Fruit fly (Drosophila melanogaster) whole organism, embryonic: Measurements from ENCODE around the gene jet.

Experiments used
- Atf6 ChIP-seq: fragments of 200-800 bp; sonication (Bioruptor generic); IDR thresholded peaks from 2 replicates; pipeline ENCODE4 v1.3.6; 2022; ENCODE audit warnings: missing biosample characterization, missing genetic modification characterization
- B-H2 ChIP-seq: fragments of 200-800 bp; sonication (Bioruptor generic); optimal IDR thresholded peaks from 2 replicates; lab custom pipeline; 2018; ENCODE audit warnings: missing biosample characterization, mild to moderate bottlenecking, missing genetic modification characterization
- BEAF-32 ChIP-seq: fragments of 200-800 bp; sonication (Bioruptor generic); optimal IDR thresholded peaks from 3 replicates; lab custom pipeline; 2017; ENCODE audit warnings: missing biosample characterization, missing genetic modification characterization, mild to moderate bottlenecking, moderate library complexity, missing genetic modification reagents
- Bdp1 ChIP-seq: fragments of 200-800 bp; sonication (Bioruptor generic); optimal IDR thresholded peaks from 3 replicates; lab custom pipeline; 2016; ENCODE audit warnings: missing biosample characterization, missing genetic modification characterization
- CG10274 ChIP-seq: fragments of 200-800 bp; sonication (Bioruptor generic); optimal IDR thresholded peaks from 3 replicates; lab custom pipeline; 2017; ENCODE audit warnings: missing biosample characterization, mild to moderate bottlenecking, missing genetic modification characterization
- CG11456 ChIP-seq: fragments of 200-800 bp; sonication (Bioruptor generic); IDR thresholded peaks from 3 replicates; pipeline ENCODE4 v1.3.6; 2022; ENCODE audit warnings: missing biosample characterization, missing genetic modification characterization
- CG12236 ChIP-seq: fragments of 200-800 bp; sonication (Bioruptor generic); optimal IDR thresholded peaks from 2 replicates; lab custom pipeline; 2016; ENCODE audit warnings: missing biosample characterization, missing genetic modification characterization
- CG12659 ChIP-seq: fragments of 200-800 bp; sonication (Bioruptor generic); optimal IDR thresholded peaks from 3 replicates; lab custom pipeline; 2017; ENCODE audit warnings: mild to moderate bottlenecking, missing biosample characterization, missing genetic modification reagents, missing genetic modification characterization
- CG13775 ChIP-seq: fragments of 200-800 bp; sonication (Bioruptor generic); optimal IDR thresholded peaks from 3 replicates; lab custom pipeline; 2017; ENCODE audit warnings: missing biosample characterization, mild to moderate bottlenecking, missing genetic modification characterization
- CG14860 ChIP-seq: fragments of 200-800 bp; sonication (Bioruptor generic); IDR thresholded peaks from 3 replicates; pipeline ENCODE4 v1.3.6; 2022; ENCODE audit warnings: missing biosample characterization, missing genetic modification characterization; ENCODE audit not compliant: partially characterized antibody
- CG15479 ChIP-seq: fragments of 200-800 bp; sonication (Bioruptor generic); optimal IDR thresholded peaks from 3 replicates; lab custom pipeline; 2019; ENCODE audit warnings: missing biosample characterization, mild to moderate bottlenecking, missing genetic modification characterization, moderate library complexity
- CG15696 ChIP-seq: fragments of 200-800 bp; sonication (Bioruptor generic); optimal IDR thresholded peaks from 2 replicates; lab custom pipeline; 2019; ENCODE audit warnings: missing biosample characterization, mild to moderate bottlenecking, missing genetic modification characterization, moderate library complexity
- CG1603 ChIP-seq: fragments of 200-800 bp; sonication (Bioruptor generic); optimal IDR thresholded peaks from 2 replicates; lab custom pipeline; 2019; ENCODE audit warnings: missing biosample characterization, mild to moderate bottlenecking, missing genetic modification characterization, moderate library complexity
- CG17361 ChIP-seq: fragments of 200-800 bp; sonication (Bioruptor generic); IDR thresholded peaks from 3 replicates; pipeline ENCODE4 v1.3.6; 2022; ENCODE audit warnings: missing biosample characterization, missing genetic modification characterization
- CG17385 ChIP-seq: fragments of 200-800 bp; sonication (Bioruptor generic); optimal IDR thresholded peaks from 3 replicates; lab custom pipeline; 2018; ENCODE audit warnings: missing biosample characterization, mild to moderate bottlenecking, missing genetic modification characterization
- CG1792 ChIP-seq: fragments of 200-800 bp; sonication (Bioruptor generic); optimal IDR thresholded peaks from 2 replicates; lab custom pipeline; 2016; ENCODE audit warnings: missing biosample characterization, missing genetic modification characterization
- CG30403 ChIP-seq: fragments of 200-800 bp; sonication (Bioruptor generic); optimal IDR thresholded peaks from 3 replicates; lab custom pipeline; 2016; ENCODE audit warnings: missing biosample characterization, missing genetic modification characterization
- CG31365 ChIP-seq: fragments of 200-800 bp; sonication (Bioruptor generic); optimal IDR thresholded peaks from 2 replicates; lab custom pipeline; 2018; ENCODE audit warnings: missing biosample characterization, mild to moderate bottlenecking, missing genetic modification characterization
- CG33557 ChIP-seq: fragments of 200-800 bp; sonication (Bioruptor generic); optimal IDR thresholded peaks from 2 replicates; lab custom pipeline; 2019; ENCODE audit warnings: missing biosample characterization, mild to moderate bottlenecking, missing genetic modification characterization, moderate library complexity
- CG4404 ChIP-seq: fragments of 200-800 bp; sonication (Bioruptor generic); IDR thresholded peaks from 2 replicates; pipeline ENCODE4 v1.3.6; 2022; ENCODE audit warnings: missing biosample characterization, missing genetic modification characterization
- CG4707 ChIP-seq: fragments of 200-800 bp; sonication (Bioruptor generic); optimal IDR thresholded peaks from 2 replicates; lab custom pipeline; 2018; ENCODE audit warnings: missing biosample characterization, mild to moderate bottlenecking, missing genetic modification characterization, moderate library complexity
- CG5245 ChIP-seq: fragments of 200-800 bp; sonication (Bioruptor generic); optimal IDR thresholded peaks from 3 replicates; lab custom pipeline; 2016; ENCODE audit warnings: missing biosample characterization, missing genetic modification characterization
- CG7271 ChIP-seq: fragments of 200-800 bp; sonication (Bioruptor generic); optimal IDR thresholded peaks from 2 replicates; lab custom pipeline; 2018; ENCODE audit warnings: missing biosample characterization, mild to moderate bottlenecking, missing genetic modification characterization, moderate library complexity
- CG7357 ChIP-seq: fragments of 200-800 bp; sonication (Bioruptor generic); IDR thresholded peaks from 3 replicates; pipeline ENCODE4 v1.3.6; 2022; ENCODE audit warnings: missing biosample characterization, missing genetic modification characterization
- CG7928 ChIP-seq: fragments of 200-800 bp; sonication (Bioruptor generic); optimal IDR thresholded peaks from 2 replicates; lab custom pipeline; 2017; ENCODE audit warnings: missing biosample characterization, mild to moderate bottlenecking, missing genetic modification characterization
- CHES-1-like ChIP-seq: fragments of 200-800 bp; sonication (Bioruptor generic); optimal IDR thresholded peaks from 2 replicates; lab custom pipeline; 2016; ENCODE audit warnings: missing biosample characterization, missing genetic modification characterization
- Deaf1 ChIP-seq: fragments of 200-800 bp; optimal IDR thresholded peaks from 3 replicates; lab custom pipeline; 2019; ENCODE audit warnings: missing biosample characterization, mild to moderate bottlenecking, missing genetic modification characterization, moderate library complexity
- Dip3 ChIP-seq: fragments of 200-800 bp; sonication (Bioruptor generic); optimal IDR thresholded peaks from 3 replicates; lab custom pipeline; 2016; ENCODE audit warnings: missing biosample characterization, missing genetic modification characterization
- Fer3 ChIP-seq: fragments of 200-800 bp; sonication (Bioruptor generic); optimal IDR thresholded peaks from 2 replicates; lab custom pipeline; 2018; ENCODE audit warnings: missing biosample characterization, mild to moderate bottlenecking, missing genetic modification characterization, moderate library complexity
- GATAe ChIP-seq: fragments of 200-800 bp; sonication (Bioruptor generic); conservative IDR thresholded peaks from 2 replicates; pipeline ENCODE4 v1.3.6; 2022; ENCODE audit warnings: missing biosample characterization, missing genetic modification characterization
- HLHmδ ChIP-seq: fragments of 200-800 bp; sonication (Bioruptor generic); optimal IDR thresholded peaks from 2 replicates; lab custom pipeline; 2018; ENCODE audit warnings: missing biosample characterization, mild to moderate bottlenecking, missing genetic modification characterization, moderate library complexity
- Hmr ChIP-seq: fragments of 200-800 bp; sonication (Bioruptor generic); optimal IDR thresholded peaks from 3 replicates; lab custom pipeline; 2017; ENCODE audit warnings: mild to moderate bottlenecking, missing biosample characterization, missing genetic modification reagents, missing genetic modification characterization
- Mrtf ChIP-seq: fragments of 200-800 bp; sonication (Bioruptor generic); IDR thresholded peaks from 3 replicates; pipeline ENCODE4 v1.3.6; 2022; ENCODE audit warnings: missing biosample characterization, missing genetic modification characterization
- NFAT ChIP-seq: fragments of 200-800 bp; sonication (Bioruptor generic); IDR thresholded peaks from 2 replicates; pipeline ENCODE4 v1.3.6; 2022; ENCODE audit warnings: missing biosample characterization, missing genetic modification characterization
- Nf-YA ChIP-seq: fragments of 200-800 bp; sonication (Bioruptor generic); IDR thresholded peaks from 2 replicates; pipeline ENCODE4 v1.3.6; 2022; ENCODE audit warnings: missing biosample characterization, missing genetic modification characterization
- Sox100B ChIP-seq: fragments of 200-800 bp; sonication (Bioruptor generic); optimal IDR thresholded peaks from 3 replicates; lab custom pipeline; 2018; ENCODE audit warnings: missing biosample characterization, mild to moderate bottlenecking, missing genetic modification characterization
- Xbp1 ChIP-seq: fragments of 200-800 bp; sonication (Bioruptor generic); optimal IDR thresholded peaks from 3 replicates; lab custom pipeline; 2016; ENCODE audit warnings: missing biosample characterization, mild to moderate bottlenecking, missing genetic modification characterization
- caup ChIP-seq: fragments of 200-800 bp; sonication (Bioruptor generic); optimal IDR thresholded peaks from 3 replicates; lab custom pipeline; 2017; ENCODE audit warnings: missing biosample characterization, mild to moderate bottlenecking, missing genetic modification characterization, moderate library complexity; ENCODE audit not compliant: severe bottlenecking
- cg ChIP-seq: fragments of 200-800 bp; sonication (Bioruptor generic); optimal IDR thresholded peaks from 3 replicates; lab custom pipeline; 2019; ENCODE audit warnings: missing biosample characterization, mild to moderate bottlenecking, missing genetic modification characterization, moderate library complexity
- ci ChIP-seq: fragments of 200-800 bp; sonication (Bioruptor generic); IDR thresholded peaks from 3 replicates; pipeline ENCODE4 v1.3.6; 2022; ENCODE audit warnings: missing biosample characterization, missing genetic modification characterization
- dysf ChIP-seq: fragments of 200-800 bp; sonication (Bioruptor generic); IDR thresholded peaks from 3 replicates; pipeline ENCODE4 v1.3.6; 2022; ENCODE audit warnings: missing biosample characterization, missing genetic modification characterization
- gro ChIP-seq: fragments of 200-800 bp; sonication (Bioruptor generic); optimal IDR thresholded peaks from 2 replicates; lab custom pipeline; 2016; ENCODE audit warnings: missing biosample characterization, missing genetic modification characterization
- gt ChIP-seq: fragments of 200-800 bp; sonication (Bioruptor generic); IDR thresholded peaks from 2 replicates; pipeline ENCODE4 v1.3.6; 2022; ENCODE audit warnings: missing biosample characterization, missing genetic modification characterization
- hbn ChIP-seq: fragments of 200-800 bp; sonication (Bioruptor generic); IDR thresholded peaks from 2 replicates; pipeline ENCODE4 v1.3.6; 2022; ENCODE audit warnings: missing biosample characterization, missing genetic modification characterization; ENCODE audit not compliant: partially characterized antibody
- klu ChIP-seq: fragments of 200-800 bp; sonication (Bioruptor generic); IDR thresholded peaks from 2 replicates; pipeline ENCODE4 v1.3.6; 2022; ENCODE audit warnings: missing biosample characterization, missing genetic modification characterization
- lab ChIP-seq: fragments of 200-800 bp; sonication (Bioruptor generic); optimal IDR thresholded peaks from 3 replicates; lab custom pipeline; 2017; ENCODE audit warnings: missing biosample characterization, missing genetic modification characterization, mild to moderate bottlenecking, moderate library complexity, missing genetic modification reagents
- lmd ChIP-seq: fragments of 200-800 bp; sonication (Bioruptor generic); IDR thresholded peaks from 2 replicates; pipeline ENCODE4 v1.3.6; 2022; ENCODE audit warnings: missing biosample characterization, missing genetic modification characterization
- sc ChIP-seq, 3 experiments: fragments of >200 bp in 2 of 3; fragments of 200-800 bp in 1 of 3; sonication (Bioruptor generic) in 1 of 3; optimal IDR thresholded peaks; 2 replicates in 2 of 3; 3 replicates in 1 of 3; lab custom pipeline; 2017; ENCODE audit warnings: mild to moderate bottlenecking in 1 of 3, missing biosample characterization in 1 of 3, missing genetic modification characterization in 1 of 3, missing genetic modification reagents in 1 of 3

jet gene

dm6 chr2L:4906546-4907250 is 42.9 kb downstream of the jet start, which contains the start of gene snsl (continued):
- TF ChIP-seq CG12659 (GFP tag; lab: Kevin White, UChicago) (peak; percentile 77), CG5245 (peak; percentile 8), CG17385 (GFP tag; lab: Kevin White, UChicago) (peak; percentile 71), B-H2 (GFP tag; lab: Kevin White, UChicago) (no peak), CG4404 (GFP tag; lab: Robert Waterston, UW) (no peak), CG7271 (tag; lab: Kevin White, UChicago) (no peak), CG4707 (GFP tag; lab: Kevin White, UChicago) (no peak), BEAF-32 (GFP tag; lab: Kevin White, UChicago) (no peak), CG7357 (GFP tag; lab: Robert Waterston, UW) (no peak), CG14860 (GFP tag; lab: Robert Waterston, UW) (no peak), Dip3 (GFP tag; lab: Kevin White, UChicago) (no peak), Bdp1 (GFP tag; lab: Kevin White, UChicago) (no peak), CG1792 (GFP tag; lab: Kevin White, UChicago) (no peak), lmd (GFP tag; lab: Robert Waterston, UW) (peak; percentile 37; the same call in 1 of the 2 replicates), CG7928 (no peak), gro (GFP tag; lab: Kevin White, UChicago) (no peak), HLHmδ (GFP tag; lab: Kevin White, UChicago) (no peak), CG15479 (GFP tag; lab: Kevin White, UChicago) (no peak), lab (GFP tag; lab: Kevin White, UChicago) (peak; percentile 56), CG17361 (GFP tag; lab: Robert Waterston, UW) (peak; percentile 93), gt (GFP tag; lab: Robert Waterston, UW) (no peak), caup (no peak), hbn (GFP tag; lab: Robert Waterston, UW) (no peak), CG12236 (no peak), Hmr (GFP tag; lab: Kevin White, UChicago) (peak; percentile 61), CG31365 (tag; lab: Kevin White, UChicago) (no peak), sc (optimal IDR thresholded peaks at IDR 0.05; lab: Kevin White, UChicago) (no peak), sc (GFP tag; optimal IDR thresholded peaks at IDR 0.05; lab: Kevin White, UChicago) (no peak), ci (GFP tag; lab: Robert Waterston, UW) (peak; percentile 58; the same call in 2 of the 3 replicates), GATAe (GFP tag; lab: Robert Waterston, UW) (no peak), CG30403 (GFP tag; lab: Kevin White, UChicago) (peak; percentile 67), Fer3 (tag; lab: Kevin White, UChicago) (peak; percentile 13), klu (0 out of 2 replicates have a peak, but pooled peaks have one; percentile 21), CG1603 (tag; lab: Kevin White, UChicago) (peak; percentile 32), Atf6 (GFP tag; lab: Robert Waterston, UW) (peak; percentile 54; the same call in 1 of the 2 replicates), Deaf1 (tag; lab: Kevin White, UChicago) (peak; percentile 59), cg (GFP tag; lab: Kevin White, UChicago) (no peak), CG10274 (GFP tag; lab: Kevin White, UChicago) (no peak), CG11456 (GFP tag; lab: Robert Waterston, UW) (no peak), NFAT (GFP tag; lab: Robert Waterston, UW) (no peak), dysf (GFP tag; lab: Robert Waterston, UW) (peak; percentile 73), CG33557 (GFP tag; lab: Kevin White, UChicago) (peak; percentile 42), Sox100B (GFP tag; lab: Kevin White, UChicago) (peak; percentile 87), Nf-YA (GFP tag; lab: Robert Waterston, UW) (no peak), Mrtf (no peak), Xbp1 (GFP tag; lab: Kevin White, UChicago) (peak; percentile 47), CHES-1-like (no peak), CG15696 (tag; lab: Kevin White, UChicago) (peak; percentile 10), CG13775 (GFP tag; lab: Kevin White, UChicago) (peak; percentile 35)
